Worm (Caenorhabditis elegans) whole organism, L2 larva: ENCODE data around the gene srt-48.

ENCODE experiments used
- C34F6.9 ChIP-seq: fragments of 150-350 bp; optimal IDR thresholded peaks from 2 replicates; lab custom pipeline; 2014; ENCODE audit warnings: missing biosample characterization, missing genetic modification characterization
- F13H6.1 ChIP-seq: sonication (generic microtip); optimal IDR thresholded peaks from 2 replicates; lab custom pipeline; 2016; ENCODE audit warnings: missing genetic modification characterization, missing compliant biosample characterization
- R02D3.7 ChIP-seq: fragments of 150-350 bp; optimal IDR thresholded peaks from 2 replicates; lab custom pipeline; 2014; ENCODE audit warnings: missing biosample characterization, missing genetic modification characterization
- Y55F3AM.14 ChIP-seq: fragments of 200-800 bp; sonication (Bioruptor generic); optimal IDR thresholded peaks from 2 replicates; lab custom pipeline; 2018; ENCODE audit warnings: mild to moderate bottlenecking, missing genetic modification characterization, missing compliant biosample characterization
- alr-1 ChIP-seq: fragments of 150-350 bp; optimal IDR thresholded peaks from 2 replicates; lab custom pipeline; 2014; ENCODE audit warnings: missing biosample characterization, missing genetic modification characterization
- aly-2 ChIP-seq: fragments of 150-350 bp; optimal IDR thresholded peaks from 2 replicates; lab custom pipeline; 2014; ENCODE audit warnings: missing biosample characterization, missing genetic modification characterization
- blmp-1 ChIP-seq: sonication (generic microtip); optimal IDR thresholded peaks from 2 replicates; lab custom pipeline; 2017; ENCODE audit warnings: missing genetic modification characterization, mild to moderate bottlenecking, missing compliant biosample characterization, antibody characterized with exemption, moderate library complexity; ENCODE audit not compliant: insufficient read depth
- ceh-16 ChIP-seq: fragments of 150-350 bp; optimal IDR thresholded peaks from 2 replicates; lab custom pipeline; 2014; ENCODE audit warnings: missing biosample characterization, missing genetic modification characterization
- ceh-82 ChIP-seq: fragments of 150-350 bp; optimal IDR thresholded peaks from 2 replicates; lab custom pipeline; 2014; ENCODE audit warnings: missing biosample characterization, missing genetic modification characterization
- crh-2 ChIP-seq: sonication (generic microtip); optimal IDR thresholded peaks from 2 replicates; lab custom pipeline; 2017; ENCODE audit warnings: missing biosample characterization, missing genetic modification characterization
- dmd-4 ChIP-seq: sonication (generic microtip); optimal IDR thresholded peaks from 2 replicates; lab custom pipeline; 2017; ENCODE audit warnings: missing biosample characterization, missing genetic modification characterization
- egl-27 ChIP-seq: sonication (generic microtip); optimal IDR thresholded peaks from 3 replicates; lab custom pipeline; 2017; ENCODE audit warnings: missing biosample characterization, missing genetic modification reagents, missing genetic modification characterization
- elt-3 ChIP-seq: sonication (generic microtip); optimal IDR thresholded peaks from 2 replicates; lab custom pipeline; 2017; ENCODE audit warnings: missing biosample characterization, missing genetic modification characterization
- fos-1 ChIP-seq: fragments of 150-350 bp; optimal IDR thresholded peaks from 2 replicates; lab custom pipeline; 2014; ENCODE audit warnings: missing biosample characterization, missing genetic modification characterization
- gmeb-1 ChIP-seq: fragments of 150-350 bp; optimal IDR thresholded peaks from 2 replicates; lab custom pipeline; 2014; ENCODE audit warnings: missing biosample characterization, missing genetic modification characterization
- lin-11 ChIP-seq: fragments of 150-350 bp; sonication (generic microtip); optimal IDR thresholded peaks from 2 replicates; lab custom pipeline; 2014; ENCODE audit warnings: missing biosample characterization, missing genetic modification characterization, inconsistent platforms, mixed read lengths
- lin-13 ChIP-seq: fragments of 150-350 bp; optimal IDR thresholded peaks from 2 replicates; lab custom pipeline; 2014; ENCODE audit warnings: missing biosample characterization, missing genetic modification reagents, missing genetic modification characterization
- lin-39 ChIP-seq: fragments of 150-350 bp; optimal IDR thresholded peaks from 2 replicates; lab custom pipeline; 2014; ENCODE audit warnings: missing biosample characterization, missing genetic modification reagents, missing genetic modification characterization
- lsy-2 ChIP-seq, 2 experiments: fragments of 150-350 bp in 1 of 2; sonication (generic microtip) in 1 of 2; optimal IDR thresholded peaks; 2 replicates each; lab custom pipeline; 2014 to 2017; ENCODE audit warnings: missing biosample characterization in 2 of 2, missing genetic modification characterization in 2 of 2
- mab-5 ChIP-seq: fragments of 150-350 bp; optimal IDR thresholded peaks from 2 replicates; lab custom pipeline; 2014; ENCODE audit warnings: missing biosample characterization, missing genetic modification characterization
- mdl-1 ChIP-seq, 2 experiments: fragments of 150-350 bp in 1 of 2; sonication (generic microtip) in 1 of 2; optimal IDR thresholded peaks; 2 replicates each; lab custom pipeline; 2017; ENCODE audit warnings: missing biosample characterization in 2 of 2, missing genetic modification characterization in 2 of 2
- nhr-11 ChIP-seq: fragments of 150-350 bp; optimal IDR thresholded peaks from 2 replicates; lab custom pipeline; 2014; ENCODE audit warnings: missing biosample characterization, missing genetic modification characterization
- nhr-129 ChIP-seq: fragments of 150-350 bp; optimal IDR thresholded peaks from 2 replicates; lab custom pipeline; 2014; ENCODE audit warnings: missing biosample characterization, missing genetic modification characterization
- nhr-21 ChIP-seq: fragments of 150-350 bp; optimal IDR thresholded peaks from 2 replicates; lab custom pipeline; 2014; ENCODE audit warnings: missing biosample characterization, missing genetic modification characterization
- nhr-237 ChIP-seq: fragments of 150-350 bp; optimal IDR thresholded peaks from 2 replicates; lab custom pipeline; 2014; ENCODE audit warnings: missing biosample characterization, missing genetic modification characterization
- nhr-25 ChIP-seq: fragments of 150-350 bp; sonication (generic microtip); optimal IDR thresholded peaks from 3 replicates; lab custom pipeline; 2014; ENCODE audit warnings: missing biosample characterization, missing genetic modification characterization
- nhr-6 ChIP-seq: fragments of 150-350 bp; optimal IDR thresholded peaks from 2 replicates; lab custom pipeline; 2014; ENCODE audit warnings: missing biosample characterization, missing genetic modification characterization
- nhr-77 ChIP-seq: fragments of 150-350 bp; optimal IDR thresholded peaks from 2 replicates; lab custom pipeline; 2014; ENCODE audit warnings: missing biosample characterization, missing genetic modification characterization
- peb-1 ChIP-seq: fragments of 150-350 bp; optimal IDR thresholded peaks from 2 replicates; lab custom pipeline; 2014; ENCODE audit warnings: missing biosample characterization, missing genetic modification characterization
- sem-4 ChIP-seq: fragments of 150-350 bp; optimal IDR thresholded peaks from 2 replicates; lab custom pipeline; 2014; ENCODE audit warnings: missing biosample characterization, missing genetic modification reagents, missing genetic modification characterization
- skn-1 ChIP-seq: sonication (generic microtip); optimal IDR thresholded peaks from 2 replicates; lab custom pipeline; 2017; ENCODE audit warnings: missing biosample characterization, missing genetic modification characterization
- sma-3 ChIP-seq: sonication (generic microtip); optimal IDR thresholded peaks from 2 replicates; lab custom pipeline; 2016; ENCODE audit warnings: missing genetic modification reagents, missing genetic modification characterization, missing compliant biosample characterization
- snpc-4 ChIP-seq: fragments of 150-350 bp; optimal IDR thresholded peaks from 2 replicates; lab custom pipeline; 2014; ENCODE audit warnings: missing biosample characterization, missing genetic modification characterization
- unc-39 ChIP-seq: fragments of 150-350 bp; optimal IDR thresholded peaks from 2 replicates; lab custom pipeline; 2014; ENCODE audit warnings: missing biosample characterization, missing genetic modification characterization
- unc-55 ChIP-seq: fragments of 150-350 bp; sonication (generic microtip); optimal IDR thresholded peaks from 3 replicates; lab custom pipeline; 2014; ENCODE audit warnings: missing biosample characterization, missing genetic modification reagents, missing genetic modification characterization
- unc-62 ChIP-seq: fragments of 150-350 bp; optimal IDR thresholded peaks from 2 replicates; lab custom pipeline; 2014; ENCODE audit warnings: missing biosample characterization, missing genetic modification reagents, missing genetic modification characterization
- zag-1 ChIP-seq: fragments of 150-350 bp; optimal IDR thresholded peaks from 2 replicates; lab custom pipeline; 2014; ENCODE audit warnings: missing biosample characterization, missing genetic modification characterization
- ztf-1 ChIP-seq: fragments of 200-800 bp; sonication (Bioruptor generic); conservative IDR thresholded peaks from 2 replicates; pipeline ENCODE4 v1.3.6; 2022; ENCODE audit warnings: missing genetic modification characterization, missing compliant biosample characterization
- ztf-11 ChIP-seq: sonication (generic microtip); optimal IDR thresholded peaks from 2 replicates; lab custom pipeline; 2017; ENCODE audit warnings: missing biosample characterization, missing genetic modification characterization
- ztf-4 ChIP-seq: fragments of 150-350 bp; optimal IDR thresholded peaks from 2 replicates; lab custom pipeline; 2014; ENCODE audit warnings: missing biosample characterization, missing genetic modification characterization

srt-48 gene

DNA sequence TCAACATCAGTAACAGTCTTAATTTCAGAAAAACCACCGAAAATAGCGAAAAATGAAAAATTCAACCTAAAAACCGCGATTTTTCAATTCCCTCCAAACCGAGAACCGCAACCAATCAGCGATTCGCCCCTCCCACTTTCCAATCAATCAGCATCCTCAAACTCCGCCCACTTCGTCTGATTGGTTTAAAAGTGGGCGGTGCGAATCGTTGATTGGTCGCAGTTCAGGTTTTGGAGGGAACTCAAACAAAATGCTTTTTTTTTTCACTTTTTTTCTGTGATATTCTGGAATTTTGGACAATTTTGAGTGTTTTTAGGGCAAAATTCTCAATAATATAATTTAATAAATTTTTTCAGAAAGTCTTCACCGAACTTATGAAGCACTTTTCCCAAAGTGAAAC, 40.8 kb downstream of the srt-48 start:
- TF ChIP-seq blmp-1 (tag; lab: Kevin White, UChicago) (no peak), ztf-11 (tag; lab: Kevin White, UChicago) (no peak), ztf-4 (no peak), snpc-4 (tag; lab: Kevin White, UChicago) (no peak), ceh-16 (tag; lab: Kevin White, UChicago) (no peak)
- TF ChIP-seq, all 48 proteins: peak for 0

DNA sequence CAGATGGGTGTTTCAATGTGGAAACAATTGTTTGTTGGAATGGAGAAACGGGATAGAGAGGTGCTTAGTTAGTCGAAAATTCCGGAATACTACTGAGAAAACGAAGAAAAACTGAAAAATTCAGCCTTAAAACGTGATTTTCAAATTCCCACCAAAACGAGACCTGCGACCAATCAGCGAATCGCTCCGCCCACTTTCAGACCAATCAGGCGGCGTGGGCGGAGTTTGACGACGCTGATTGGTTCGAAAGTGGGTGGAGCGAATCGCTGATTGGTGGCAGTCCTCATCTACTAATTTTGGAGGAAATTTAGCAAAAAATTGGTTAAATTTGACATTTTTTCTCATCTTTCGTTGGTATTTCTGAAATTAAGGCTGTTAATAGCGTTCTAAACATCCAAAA, 41.4 kb downstream of the srt-48 start:
- no peak for TF ChIP-seq ceh-82 (tag; lab: Kevin White, UChicago)
- no peak for TF ChIP-seq nhr-237
- TF ChIP-seq F13H6.1, result no peak
- no peak for TF ChIP-seq nhr-21 (tag; lab: Kevin White, UChicago)
- TF ChIP-seq lsy-2 (tag; optimal IDR thresholded peaks at IDR 0.05; lab: Kevin White, UChicago), result no peak
- no peak for TF ChIP-seq ceh-16 (tag; lab: Kevin White, UChicago)
- TF ChIP-seq mab-5, result no peak
- TF ChIP-seq dmd-4 (tag; lab: Kevin White, UChicago), result no peak
- no peak for TF ChIP-seq snpc-4 (tag; lab: Kevin White, UChicago)
- no peak for TF ChIP-seq lin-11
- no peak for TF ChIP-seq egl-27 (tag; lab: Kevin White, UChicago)

DNA sequence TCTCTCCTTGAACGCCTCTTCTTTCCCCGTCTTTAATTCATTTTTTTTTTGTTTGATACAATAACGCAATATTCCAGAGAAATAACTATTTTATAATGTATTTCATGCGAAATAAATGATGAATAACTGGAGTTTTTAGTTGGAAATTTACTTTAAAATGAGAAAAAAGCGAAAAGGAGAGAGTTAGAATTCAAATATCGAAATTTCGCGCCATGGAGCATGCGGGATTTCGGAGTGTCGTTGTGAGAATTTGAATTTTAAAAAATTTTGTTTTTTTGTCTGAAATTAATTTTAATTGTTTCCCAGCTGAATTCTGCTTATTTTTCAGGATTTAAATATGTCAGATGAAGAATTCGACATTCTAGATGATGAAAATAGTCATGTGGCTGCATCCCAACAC, 43.3 kb downstream of the srt-48 start, which contains the start of gene fcd-2:
Gene fcd-2 (plus strand): TSS at position 327 of the 400 bp plus-strand sequence.
- TF ChIP-seq zag-1 (tag; lab: Kevin White, UChicago), result no peak
- peak; percentile 63 for TF ChIP-seq lin-13 (GFP tag; lab: Kevin White, UChicago)
- TF ChIP-seq elt-3 (tag; lab: Kevin White, UChicago), result no peak
- no peak for TF ChIP-seq ztf-11 (tag; lab: Kevin White, UChicago)
- peak in 1 of 2 experiments; percentile 67 for TF ChIP-seq lsy-2 (tag; optimal IDR thresholded peaks at IDR 0.05; lab: Kevin White, UChicago)
- no peak for TF ChIP-seq aly-2 (tag; lab: Kevin White, UChicago)
- TF ChIP-seq nhr-25 (tag; lab: Kevin White, UChicago), result peak; percentile 22
- TF ChIP-seq nhr-21 (tag; lab: Kevin White, UChicago), result no peak
- TF ChIP-seq egl-27 (tag; lab: Kevin White, UChicago), result no peak
- TF ChIP-seq nhr-77 (tag; lab: Kevin White, UChicago), result no peak
- peak; percentile 86 for TF ChIP-seq gmeb-1 (tag; lab: Kevin White, UChicago)
- no peak for TF ChIP-seq dmd-4 (tag; lab: Kevin White, UChicago)
- TF ChIP-seq ztf-4, result peak; percentile 3
- TF ChIP-seq nhr-11 (tag; lab: Kevin White, UChicago), result no peak
- peak; percentile 21 for TF ChIP-seq sma-3 (GFP tag; lab: Kevin White, UChicago)
- TF ChIP-seq fos-1 (tag; lab: Kevin White, UChicago), result peak; percentile 24
- TF ChIP-seq ceh-82 (tag; lab: Kevin White, UChicago), result no peak
- peak; percentile 73 for TF ChIP-seq nhr-129 (tag; lab: Kevin White, UChicago)
- peak; percentile 66 for TF ChIP-seq C34F6.9 (tag; lab: Kevin White, UChicago)
- no peak for TF ChIP-seq lin-39 (tag; lab: Kevin White, UChicago)
- TF ChIP-seq crh-2, result peak; percentile 48
- peak; percentile 76 for TF ChIP-seq unc-55 (GFP tag; lab: Kevin White, UChicago)
- TF ChIP-seq Y55F3AM.14 (GFP tag; lab: Kevin White, UChicago), result no peak
- no peak for TF ChIP-seq ztf-1

DNA sequence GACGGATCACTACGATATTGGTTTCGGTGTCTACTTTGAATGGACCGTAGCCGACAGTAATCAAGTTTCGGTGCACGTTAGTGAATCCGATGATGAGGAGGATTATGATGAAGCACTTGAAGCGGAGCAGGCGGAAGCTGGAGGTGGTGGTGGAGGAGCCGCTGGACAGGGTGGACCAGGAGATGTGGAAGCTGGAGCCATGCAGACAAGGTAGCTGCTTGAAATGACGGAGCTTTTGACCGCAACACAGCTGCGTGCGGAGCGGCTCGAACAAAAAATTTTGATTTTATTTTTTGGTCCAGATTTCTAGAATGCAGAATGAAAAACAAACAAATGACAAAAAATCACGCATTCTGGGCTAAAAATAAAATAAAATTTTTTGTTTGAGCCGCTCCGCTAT, 44.3 kb downstream of the srt-48 start:
- TF ChIP-seq nhr-25 (tag; lab: Kevin White, UChicago) (no peak), alr-1 (tag; lab: Kevin White, UChicago) (no peak), ztf-11 (tag; lab: Kevin White, UChicago) (no peak), dmd-4 (tag; lab: Kevin White, UChicago) (no peak), skn-1 (no peak), nhr-11 (tag; lab: Kevin White, UChicago) (no peak), gmeb-1 (tag; lab: Kevin White, UChicago) (no peak), peb-1 (no peak)

DNA sequence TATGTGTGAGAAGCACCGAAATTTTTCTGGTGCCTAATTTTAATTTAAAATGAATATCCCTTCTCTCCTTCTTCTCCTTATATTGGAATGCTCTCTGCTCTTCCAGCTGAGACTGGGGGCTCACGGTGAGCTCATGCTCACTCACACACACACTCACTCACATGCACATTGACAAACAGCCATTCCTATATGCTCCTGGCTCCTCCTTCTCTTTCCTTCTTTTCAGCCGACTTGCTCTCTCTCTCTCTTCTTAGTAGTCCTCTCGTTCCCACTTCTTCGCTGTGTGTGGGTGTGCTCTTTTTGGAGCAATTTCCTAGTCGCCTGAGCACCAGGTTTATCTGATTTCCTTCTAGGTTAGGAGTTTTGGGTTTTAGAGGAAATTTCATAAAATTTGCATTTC, 47.8 kb downstream of the srt-48 start:
- no peak for TF ChIP-seq sem-4
- TF ChIP-seq R02D3.7 (tag; lab: Kevin White, UChicago), result no peak
- TF ChIP-seq nhr-6 (tag; lab: Kevin White, UChicago), result no peak
- TF ChIP-seq alr-1 (tag; lab: Kevin White, UChicago), result no peak
- no peak for TF ChIP-seq blmp-1 (tag; lab: Kevin White, UChicago)
- no peak for TF ChIP-seq unc-39 (tag; lab: Kevin White, UChicago)
- no peak for TF ChIP-seq egl-27 (tag; lab: Kevin White, UChicago)
- TF ChIP-seq ceh-16 (tag; lab: Kevin White, UChicago), result no peak
- no peak for TF ChIP-seq gmeb-1 (tag; lab: Kevin White, UChicago)
- peak; percentile 51 for TF ChIP-seq unc-55 (GFP tag; lab: Kevin White, UChicago)
- TF ChIP-seq ztf-1, result no peak
- TF ChIP-seq mdl-1 (tag; optimal IDR thresholded peaks at IDR 0.05; lab: Kevin White, UChicago), result no peak
- no peak for TF ChIP-seq dmd-4 (tag; lab: Kevin White, UChicago)
- peak; percentile 33 for TF ChIP-seq F13H6.1
- no peak for TF ChIP-seq nhr-237
- TF ChIP-seq unc-62 (GFP tag; lab: Kevin White, UChicago), result no peak
- no peak for TF ChIP-seq sma-3 (GFP tag; lab: Kevin White, UChicago)
- TF ChIP-seq C34F6.9 (tag; lab: Kevin White, UChicago), result peak; percentile 65
- TF ChIP-seq skn-1, result no peak
- TF ChIP-seq fos-1 (tag; lab: Kevin White, UChicago), result no peak
- no peak for TF ChIP-seq nhr-21 (tag; lab: Kevin White, UChicago)
- TF ChIP-seq aly-2 (tag; lab: Kevin White, UChicago), result no peak
- peak; percentile 88 for TF ChIP-seq nhr-129 (tag; lab: Kevin White, UChicago)
- no peak for TF ChIP-seq elt-3 (tag; lab: Kevin White, UChicago)
- no peak for TF ChIP-seq nhr-11 (tag; lab: Kevin White, UChicago)
- TF ChIP-seq lsy-2 (tag; optimal IDR thresholded peaks at IDR 0.05; lab: Kevin White, UChicago), result peak in 1 of 2 experiments; percentile 52
- no peak for TF ChIP-seq lin-39 (tag; lab: Kevin White, UChicago)
- TF ChIP-seq lin-13 (GFP tag; lab: Kevin White, UChicago), result no peak
